Worm (Caenorhabditis elegans) whole organism, mixed stage, embryonic: ENCODE data around the gene oac-39.

Experiments used
- blmp-1 ChIP-seq: fragments of 150-350 bp; optimal IDR thresholded peaks from 2 replicates; lab custom pipeline; 2014; ENCODE audit warnings: missing biosample characterization, missing genetic modification characterization
- elt-1 ChIP-seq: sonication (generic microtip); optimal IDR thresholded peaks from 2 replicates; lab custom pipeline; 2017; ENCODE audit warnings: missing genetic modification characterization, mild to moderate bottlenecking, missing compliant biosample characterization, antibody characterized with exemption, moderate library complexity, borderline replicate concordance; ENCODE audit not compliant: insufficient read depth
- hlh-1 ChIP-seq: fragments of 150-350 bp; optimal IDR thresholded peaks from 2 replicates; lab custom pipeline; 2014; ENCODE audit warnings: missing biosample characterization, missing genetic modification reagents, missing genetic modification characterization
- pha-4 ChIP-seq: fragments of 150-350 bp; optimal IDR thresholded peaks from 2 replicates; lab custom pipeline; 2018; ENCODE audit warnings: missing biosample characterization, missing genetic modification reagents, missing genetic modification characterization
- zip-8 ChIP-seq: fragments of 150-350 bp; optimal IDR thresholded peaks from 2 replicates; lab custom pipeline; 2014; ENCODE audit warnings: missing biosample characterization, missing genetic modification characterization

DNA sequence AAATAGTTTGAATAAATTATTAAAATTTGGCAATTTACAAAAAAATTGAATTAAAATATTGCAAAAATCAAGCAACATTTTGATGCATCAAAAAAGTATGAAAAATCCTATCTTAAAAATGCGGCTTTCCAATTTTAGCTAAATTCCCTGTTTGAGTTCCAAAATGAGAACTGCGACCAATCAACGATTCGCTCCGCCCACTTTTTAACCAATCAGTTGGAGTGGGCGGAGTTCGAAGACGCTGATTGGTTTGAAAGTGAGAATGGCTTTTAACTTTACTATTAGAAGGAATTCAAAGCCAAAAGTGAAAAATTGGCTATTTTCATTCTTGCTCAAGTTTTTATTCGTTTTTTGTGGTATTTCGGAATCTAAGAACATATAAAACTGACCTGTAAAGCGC lies 4.0 kb downstream of the oac-39 start:
- TF ChIP-seq elt-1 (tag; lab: Kevin White, UChicago) (no peak), pha-4 (tag; lab: Kevin White, UChicago) (no peak), hlh-1 (tag; lab: Kevin White, UChicago) (no peak), zip-8 (no peak), blmp-1 (no peak)
